Worm (Caenorhabditis elegans): ENCODE results near the gene F31F4.1.

Gene F31F4.1

DNA sequence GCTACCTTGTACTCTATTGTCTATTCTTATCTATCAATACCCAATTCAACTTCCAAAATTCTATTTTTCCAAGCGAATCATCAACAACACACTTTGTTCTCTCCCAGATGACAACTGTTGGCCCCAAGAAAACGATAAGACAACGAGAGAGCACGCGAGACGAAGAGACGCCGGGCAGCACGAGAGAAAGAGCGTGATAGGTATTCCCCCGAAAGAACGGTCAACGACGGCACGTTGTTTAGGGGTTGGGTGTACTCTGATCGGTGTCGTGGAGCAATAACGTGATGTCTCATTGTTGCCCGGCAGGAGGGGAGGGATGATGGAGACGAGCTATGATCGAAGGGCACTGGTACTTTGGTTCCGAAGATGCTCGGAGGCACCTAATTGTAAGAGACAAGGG lies 47.5 kb downstream of the F31F4.1 start (continued):
- TF ChIP-seq swsn-7 (tag; optimal IDR thresholded peaks at IDR 0.05) (peak; percentile 89), hlh-4 (tag; optimal IDR thresholded peaks at IDR 0.05) (no peak)

ce11 chrV:736171-736570 lies 52.3 kb downstream of the F31F4.1 start, which contains the start of gene srj-25:
TSS of gene srj-25 (minus strand) at chrV:736271.
- no peak for TF ChIP-seq Y116A8C.19 (tag; optimal IDR thresholded peaks at IDR 0.05; ENCODE audit: borderline replicate concordance)
- TF ChIP-seq ceh-82 (tag; optimal IDR thresholded peaks at IDR 0.05) = no peak
- TF ChIP-seq aly-2 (tag; optimal IDR thresholded peaks at IDR 0.05) = no peak
- TF ChIP-seq unc-130 (tag; optimal IDR thresholded peaks at IDR 0.05) = no peak
- TF ChIP-seq lin-13 (GFP tag; optimal IDR thresholded peaks at IDR 0.05) = no peak
- TF ChIP-seq lin-14 (GFP tag; optimal IDR thresholded peaks at IDR 0.05) = no peak
